Fruit fly (Drosophila melanogaster) whole organism, pupa: ENCODE measurements around the gene CG13056.

Source experiments
- CG10348 ChIP-seq: fragments of 200-800 bp; sonication (Bioruptor generic); IDR thresholded peaks from 2 replicates; pipeline ENCODE4 v1.3.6; 2022; ENCODE audit warnings: missing biosample characterization, missing genetic modification characterization
- CG12605 ChIP-seq: fragments of 200-800 bp; sonication (Bioruptor generic); IDR thresholded peaks from 2 replicates; pipeline ENCODE4 v1.3.6; 2022; ENCODE audit warnings: missing biosample characterization, missing genetic modification characterization
- CG13204 ChIP-seq: fragments of 200-800 bp; sonication (Bioruptor generic); optimal IDR thresholded peaks from 2 replicates; lab custom pipeline; 2018; ENCODE audit warnings: missing biosample characterization, mild to moderate bottlenecking, missing genetic modification characterization, moderate library complexity
- CG14655 ChIP-seq: fragments of 200-800 bp; sonication (Bioruptor generic); optimal IDR thresholded peaks from 3 replicates; lab custom pipeline; 2017; ENCODE audit warnings: mild to moderate bottlenecking, missing biosample characterization, missing genetic modification reagents, missing genetic modification characterization
- CG15710 ChIP-seq: fragments of 200-800 bp; sonication (Bioruptor generic); optimal IDR thresholded peaks from 2 replicates; lab custom pipeline; 2018; ENCODE audit warnings: missing biosample characterization, mild to moderate bottlenecking, missing genetic modification characterization, moderate library complexity
- CG17806 ChIP-seq: fragments of 200-800 bp; sonication (Bioruptor generic); optimal IDR thresholded peaks from 2 replicates; lab custom pipeline; 2018; ENCODE audit warnings: missing biosample characterization, mild to moderate bottlenecking, missing genetic modification characterization, moderate library complexity
- CG32121 ChIP-seq: fragments of 200-800 bp; sonication (Bioruptor generic); IDR thresholded peaks from 2 replicates; pipeline ENCODE4 v1.3.6; 2022; ENCODE audit warnings: missing biosample characterization, missing genetic modification characterization
- CG34367 ChIP-seq: fragments of 200-800 bp; sonication (Bioruptor generic); optimal IDR thresholded peaks from 2 replicates; lab custom pipeline; 2018; ENCODE audit warnings: missing biosample characterization, mild to moderate bottlenecking, missing genetic modification characterization
- CG4496 ChIP-seq: fragments of 200-800 bp; sonication (Bioruptor generic); IDR thresholded peaks from 3 replicates; pipeline ENCODE4 v1.3.6; 2022; ENCODE audit warnings: missing biosample characterization, missing genetic modification characterization
- CG8159 ChIP-seq: fragments of 200-800 bp; sonication (Bioruptor generic); optimal IDR thresholded peaks from 3 replicates; lab custom pipeline; 2018; ENCODE audit warnings: missing biosample characterization, mild to moderate bottlenecking, missing genetic modification characterization, moderate library complexity
- CG8301 ChIP-seq: fragments of 200-800 bp; sonication (Bioruptor generic); optimal IDR thresholded peaks from 2 replicates; lab custom pipeline; 2018; ENCODE audit warnings: missing biosample characterization, mild to moderate bottlenecking, missing genetic modification characterization
- CG9948 ChIP-seq: fragments of 200-800 bp; sonication (Bioruptor generic); optimal IDR thresholded peaks from 2 replicates; lab custom pipeline; 2018; ENCODE audit warnings: missing biosample characterization, mild to moderate bottlenecking, missing genetic modification characterization, moderate library complexity
- D1 ChIP-seq: fragments of 200-800 bp; sonication (Bioruptor generic); optimal IDR thresholded peaks from 2 replicates; lab custom pipeline; 2018; ENCODE audit warnings: missing biosample characterization, mild to moderate bottlenecking, missing genetic modification characterization, moderate library complexity
- EcR ChIP-seq: fragments of 200-800 bp; sonication (Bioruptor generic); optimal IDR thresholded peaks from 3 replicates; lab custom pipeline; 2019; ENCODE audit warnings: missing biosample characterization, missing genetic modification characterization, mild to moderate bottlenecking, moderate library complexity, missing genetic modification reagents
- Ets98B ChIP-seq: fragments of 200-800 bp; sonication (Bioruptor generic); IDR thresholded peaks from 2 replicates; pipeline ENCODE4 v1.3.6; 2022; ENCODE audit warnings: missing biosample characterization, missing genetic modification characterization
- Pif1A ChIP-seq: fragments of 200-800 bp; sonication (Bioruptor generic); optimal IDR thresholded peaks from 3 replicates; lab custom pipeline; 2016; ENCODE audit warnings: missing biosample characterization, missing genetic modification characterization
- Pif1B ChIP-seq: fragments of 200-800 bp; sonication (Bioruptor generic); optimal IDR thresholded peaks from 3 replicates; lab custom pipeline; 2016; ENCODE audit warnings: missing biosample characterization, missing genetic modification characterization
- Snoo ChIP-seq: fragments of 200-800 bp; sonication (Bioruptor generic); optimal IDR thresholded peaks from 3 replicates; lab custom pipeline; 2017; ENCODE audit warnings: missing biosample characterization, mild to moderate bottlenecking, missing genetic modification characterization, inconsistent platforms
- fd96Ca ChIP-seq: fragments of 200-800 bp; sonication (Bioruptor generic); IDR thresholded peaks from 3 replicates; pipeline ENCODE4 v1.3.6; 2022; ENCODE audit warnings: missing biosample characterization, missing genetic modification characterization
- gl ChIP-seq: fragments of 200-800 bp; sonication (Bioruptor generic); optimal IDR thresholded peaks from 2 replicates; lab custom pipeline; 2018; ENCODE audit warnings: missing biosample characterization, mild to moderate bottlenecking, missing genetic modification characterization
- rn ChIP-seq: fragments of 200-800 bp; sonication (Bioruptor generic); IDR thresholded peaks from 2 replicates; pipeline ENCODE4 v1.3.6; 2022; ENCODE audit warnings: missing biosample characterization, missing genetic modification characterization

Gene CG13056

DNA sequence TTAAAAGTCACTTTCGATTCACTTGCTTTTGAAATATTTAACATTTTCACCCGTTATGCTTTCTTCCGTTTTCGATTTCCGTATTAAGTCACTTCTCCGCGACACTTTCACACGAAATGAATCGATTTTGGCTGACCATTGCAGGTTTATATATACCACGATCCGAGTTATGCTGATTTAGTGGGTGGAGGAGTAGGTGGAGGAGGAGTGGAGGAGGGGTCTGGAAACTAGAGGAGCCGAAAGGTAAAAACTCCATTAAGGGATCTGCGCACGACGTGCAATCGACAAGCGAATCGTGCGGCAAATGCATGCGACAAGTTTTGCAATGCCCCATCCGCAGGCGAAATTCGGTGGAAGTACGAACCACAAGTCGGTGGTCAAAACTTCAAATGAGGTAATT lies 42.3 kb upstream of the CG13056 start, which contains the start of gene CG13045:
Gene CG13045, minus strand, starts transcription at position 101 of the 400 bp plus-strand sequence.
- TF ChIP-seq CG13204 (GFP tag; lab: Kevin White, UChicago) (no peak), CG8301 (tag; lab: Kevin White, UChicago) (no peak), EcR (no peak), CG10348 (GFP tag; lab: Robert Waterston, UW) (no peak)

DNA sequence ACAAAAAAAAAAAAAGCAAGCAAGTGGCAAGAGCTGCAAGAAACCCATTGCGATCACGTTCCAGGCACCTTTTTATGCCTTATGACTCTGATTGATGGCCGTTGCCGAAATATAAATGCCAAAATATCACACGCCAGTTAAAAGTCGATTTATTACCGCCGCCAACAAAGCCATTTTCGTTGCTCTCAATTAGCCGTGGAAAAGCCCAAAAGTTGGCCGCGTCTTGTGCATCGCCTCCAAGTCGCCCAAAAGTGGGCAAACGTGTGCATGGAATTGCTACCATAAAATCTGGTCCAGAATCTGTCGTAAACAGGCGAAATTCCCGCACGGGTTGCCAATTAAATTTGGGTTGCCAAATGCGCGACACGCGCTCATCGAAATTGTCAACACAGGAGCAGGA lies 41.4 kb upstream of the CG13056 start:
- TF ChIP-seq Ets98B (GFP tag; lab: Robert Waterston, UW) (peak; percentile 48), CG4496 (peak; percentile 13; the same call in 1 of the 3 replicates), fd96Ca (GFP tag; lab: Robert Waterston, UW) (peak; percentile 19; the same call in 1 of the 3 replicates), gl (tag; lab: Kevin White, UChicago) (no peak)

DNA sequence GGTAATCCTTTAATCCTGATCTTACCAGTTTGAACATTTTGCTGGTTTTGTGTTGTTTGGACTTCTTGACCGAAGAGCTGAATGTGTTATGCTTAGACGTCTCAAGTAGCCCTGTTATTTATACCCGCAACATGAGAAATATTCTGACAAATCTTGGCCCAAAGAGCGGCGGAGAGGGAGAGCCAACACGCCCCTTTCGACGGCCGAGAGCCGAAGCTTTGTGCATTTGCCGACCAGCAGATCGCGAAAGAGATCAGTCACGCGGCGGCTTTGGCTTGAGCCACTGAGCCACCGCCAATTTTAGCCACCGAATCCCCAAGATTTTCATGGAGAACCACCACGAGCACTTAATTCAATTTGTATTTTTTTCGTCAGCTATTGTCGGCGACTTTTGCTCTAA lies 37.7 kb upstream of the CG13056 start, which contains the start of gene CG4962:
Gene CG4962, minus strand, starts transcription at position 101 of the 400 bp plus-strand sequence.
- TF ChIP-seq CG8301 (tag; lab: Kevin White, UChicago) (no peak), CG14655 (GFP tag; lab: Kevin White, UChicago) (no peak), EcR (no peak), CG13204 (GFP tag; lab: Kevin White, UChicago) (no peak), Pif1A (GFP tag; lab: Kevin White, UChicago) (no peak), D1 (tag; lab: Kevin White, UChicago) (no peak), Ets98B (GFP tag; lab: Robert Waterston, UW) (no peak), gl (tag; lab: Kevin White, UChicago) (no peak), CG34367 (no peak), CG10348 (GFP tag; lab: Robert Waterston, UW) (no peak), CG32121 (no peak)

DNA sequence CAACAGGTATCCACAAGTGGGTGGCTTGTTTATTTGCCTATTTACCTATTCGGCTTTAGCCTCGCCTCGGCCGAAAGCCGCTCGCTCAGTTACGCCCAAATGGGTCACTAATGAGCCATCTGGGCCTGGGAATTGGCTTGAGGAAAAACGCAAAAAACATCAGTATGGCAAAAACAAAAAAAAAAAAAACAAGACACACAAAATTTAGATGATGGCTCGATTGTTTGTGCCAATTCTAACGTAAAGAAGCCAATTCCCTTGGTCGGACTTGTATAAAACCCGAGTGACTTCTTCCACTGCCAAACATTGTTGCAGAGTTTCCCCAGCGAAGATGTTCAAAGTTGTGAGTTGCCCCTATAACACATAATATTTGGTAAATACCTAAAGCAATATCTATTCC lies 32.0 kb upstream of the CG13056 start, which contains the start of gene CG4982:
Gene CG4982, plus strand, starts transcription at position 301 of the 400 bp plus-strand sequence.
- TF ChIP-seq EcR (no peak), CG14655 (GFP tag; lab: Kevin White, UChicago) (no peak), CG13204 (GFP tag; lab: Kevin White, UChicago) (no peak), fd96Ca (GFP tag; lab: Robert Waterston, UW) (no peak), D1 (tag; lab: Kevin White, UChicago) (no peak), CG17806 (tag; lab: Kevin White, UChicago) (no peak), CG12605 (no peak), CG8159 (tag; lab: Kevin White, UChicago) (no peak), CG15710 (no peak), CG9948 (tag; lab: Kevin White, UChicago) (no peak), rn (GFP tag; lab: Robert Waterston, UW) (no peak)

DNA sequence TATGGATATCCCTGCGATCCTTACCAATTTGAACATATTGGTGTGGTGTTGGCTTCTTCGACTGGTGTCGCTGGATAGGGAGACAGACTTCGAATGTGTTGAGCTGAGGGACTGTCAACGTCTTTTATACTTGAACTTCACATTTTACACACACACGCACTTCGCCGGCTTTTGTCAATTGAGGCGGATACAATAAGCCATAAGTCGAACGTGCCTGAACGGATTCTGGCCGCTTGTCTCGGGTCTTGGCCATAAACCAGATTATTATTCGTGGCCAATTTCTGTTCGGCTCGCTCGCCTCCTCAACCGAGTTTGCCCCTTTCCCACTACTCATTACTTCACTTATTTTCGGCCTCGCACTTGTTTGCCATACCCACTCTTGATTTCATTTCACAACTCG lies 30.0 kb upstream of the CG13056 start, which contains the start of gene CG13044:
Gene CG13044, minus strand, starts transcription at position 101 of the 400 bp plus-strand sequence.
- TF ChIP-seq Pif1B (GFP tag; lab: Kevin White, UChicago) (no peak), rn (GFP tag; lab: Robert Waterston, UW) (no peak), CG17806 (tag; lab: Kevin White, UChicago) (no peak), CG9948 (tag; lab: Kevin White, UChicago) (no peak), fd96Ca (GFP tag; lab: Robert Waterston, UW) (no peak), CG32121 (no peak), CG14655 (GFP tag; lab: Kevin White, UChicago) (no peak), CG15710 (no peak), CG4496 (no peak), Pif1A (GFP tag; lab: Kevin White, UChicago) (no peak), CG8301 (tag; lab: Kevin White, UChicago) (no peak), CG8159 (tag; lab: Kevin White, UChicago) (no peak), CG34367 (no peak), CG12605 (no peak), CG10348 (GFP tag; lab: Robert Waterston, UW) (no peak), Ets98B (GFP tag; lab: Robert Waterston, UW) (no peak), D1 (tag; lab: Kevin White, UChicago) (no peak), gl (tag; lab: Kevin White, UChicago) (no peak), EcR (no peak), Snoo (tag; lab: Kevin White, UChicago) (no peak)

DNA sequence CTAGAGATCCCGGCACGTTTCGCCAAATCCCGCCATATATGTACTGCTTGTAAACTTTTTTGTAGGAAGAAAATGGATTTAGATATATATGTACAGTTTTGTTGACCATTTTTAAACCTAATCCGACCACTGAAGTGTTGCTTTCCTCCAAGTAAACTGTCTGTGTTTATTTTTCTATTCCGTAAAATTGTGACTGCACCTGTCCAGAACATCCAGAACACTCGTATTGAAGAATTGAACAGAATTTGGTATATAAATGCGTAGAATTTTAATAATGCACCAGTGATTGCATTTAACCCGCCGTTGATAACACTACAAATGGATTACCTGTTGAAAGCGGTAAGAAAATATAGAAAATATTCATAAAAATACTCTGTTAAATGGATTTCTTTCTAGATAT lies 29.1 kb upstream of the CG13056 start, which contains the start of gene CG43249:
Gene CG43249, plus strand, starts transcription at position 301 of the 400 bp plus-strand sequence.
- TF ChIP-seq gl (tag; lab: Kevin White, UChicago) (no peak), Ets98B (GFP tag; lab: Robert Waterston, UW) (no peak), D1 (tag; lab: Kevin White, UChicago) (no peak), CG14655 (GFP tag; lab: Kevin White, UChicago) (no peak), CG15710 (no peak), Snoo (tag; lab: Kevin White, UChicago) (no peak), CG9948 (tag; lab: Kevin White, UChicago) (no peak), CG34367 (no peak), CG13204 (GFP tag; lab: Kevin White, UChicago) (no peak), rn (GFP tag; lab: Robert Waterston, UW) (no peak), CG4496 (no peak), CG32121 (no peak), Pif1B (GFP tag; lab: Kevin White, UChicago) (no peak), fd96Ca (GFP tag; lab: Robert Waterston, UW) (no peak), CG12605 (no peak), EcR (no peak), CG8159 (tag; lab: Kevin White, UChicago) (no peak), CG17806 (tag; lab: Kevin White, UChicago) (no peak)
- TF ChIP-seq, all 21 proteins: peak for 0
